Fruit fly (Drosophila melanogaster) whole organism, embryonic: Measurements from ENCODE around the gene CG9467.

Experiments used
- B-H2 ChIP-seq: fragments of 200-800 bp; sonication (Bioruptor generic); optimal IDR thresholded peaks from 2 replicates; lab custom pipeline; 2018; ENCODE audit warnings: missing biosample characterization, mild to moderate bottlenecking, missing genetic modification characterization
- CG11696 ChIP-seq: fragments of 200-800 bp; sonication (Bioruptor generic); IDR thresholded peaks from 2 replicates; pipeline ENCODE4 v1.3.6; 2022; ENCODE audit warnings: missing biosample characterization, missing genetic modification characterization
- CG14441 ChIP-seq: fragments of 200-800 bp; sonication (Bioruptor generic); IDR thresholded peaks from 2 replicates; pipeline ENCODE4 v1.3.6; 2022; ENCODE audit warnings: missing biosample characterization, missing genetic modification characterization
- CG14965 ChIP-seq: fragments of 200-800 bp; sonication (Bioruptor generic); optimal IDR thresholded peaks from 2 replicates; lab custom pipeline; 2016; ENCODE audit warnings: missing biosample characterization, missing genetic modification characterization, borderline replicate concordance
- CG16815 ChIP-seq: fragments of 200-800 bp; sonication (Bioruptor generic); optimal IDR thresholded peaks from 3 replicates; lab custom pipeline; 2017; ENCODE audit warnings: missing biosample characterization, mild to moderate bottlenecking, missing genetic modification characterization
- CG18011 ChIP-seq: fragments of 200-800 bp; sonication (Bioruptor generic); optimal IDR thresholded peaks from 2 replicates; lab custom pipeline; 2017; ENCODE audit warnings: missing biosample characterization, missing genetic modification characterization, mild to moderate bottlenecking, moderate library complexity, missing genotype
- CG32772 ChIP-seq: fragments of 200-800 bp; sonication (Bioruptor generic); IDR thresholded peaks from 2 replicates; pipeline ENCODE4 v1.3.6; 2022; ENCODE audit warnings: missing biosample characterization, missing genetic modification characterization
- CG5953 ChIP-seq: fragments of 200-800 bp; sonication (Bioruptor generic); IDR thresholded peaks from 2 replicates; pipeline ENCODE4 v1.3.6; 2022; ENCODE audit warnings: missing biosample characterization, missing genetic modification characterization
- D ChIP-seq, 2 experiments: fragments of 200-800 bp in 1 of 2; fragments of >200 bp in 1 of 2; sonication (Bioruptor generic) in 1 of 2; optimal IDR thresholded peaks; 2 replicates in 1 of 2; 3 replicates in 1 of 2; lab custom pipeline; 2017; ENCODE audit warnings: mild to moderate bottlenecking in 1 of 2, missing biosample characterization in 1 of 2, missing genetic modification characterization in 1 of 2, missing genetic modification reagents in 1 of 2
- Dad ChIP-seq: fragments of 200-800 bp; sonication (Bioruptor generic); optimal IDR thresholded peaks from 3 replicates; lab custom pipeline; 2016; ENCODE audit warnings: missing biosample characterization, missing genetic modification characterization
- Deaf1 ChIP-seq: fragments of 200-800 bp; optimal IDR thresholded peaks from 3 replicates; lab custom pipeline; 2019; ENCODE audit warnings: missing biosample characterization, mild to moderate bottlenecking, missing genetic modification characterization, moderate library complexity
- Fer1 ChIP-seq: fragments of 200-800 bp; sonication (Bioruptor generic); optimal IDR thresholded peaks from 2 replicates; lab custom pipeline; 2017; ENCODE audit warnings: missing biosample characterization, mild to moderate bottlenecking, missing genetic modification characterization
- Hmr ChIP-seq: fragments of 200-800 bp; sonication (Bioruptor generic); optimal IDR thresholded peaks from 3 replicates; lab custom pipeline; 2017; ENCODE audit warnings: mild to moderate bottlenecking, missing biosample characterization, missing genetic modification reagents, missing genetic modification characterization
- Hsf ChIP-seq: fragments of 200-800 bp; sonication (Bioruptor generic); optimal IDR thresholded peaks from 3 replicates; lab custom pipeline; 2016; ENCODE audit warnings: missing biosample characterization, missing genetic modification characterization
- Mrtf ChIP-seq: fragments of 200-800 bp; sonication (Bioruptor generic); IDR thresholded peaks from 3 replicates; pipeline ENCODE4 v1.3.6; 2022; ENCODE audit warnings: missing biosample characterization, missing genetic modification characterization
- Nf-YC ChIP-seq: fragments of 200-800 bp; optimal IDR thresholded peaks from 3 replicates; lab custom pipeline; 2019; ENCODE audit warnings: missing biosample characterization, mild to moderate bottlenecking, missing genetic modification characterization, moderate library complexity
- bab2 ChIP-seq: fragments of 200-800 bp; sonication (Bioruptor generic); optimal IDR thresholded peaks from 2 replicates; lab custom pipeline; 2016; ENCODE audit warnings: missing biosample characterization, missing genetic modification characterization
- bcd ChIP-seq: fragments of 200-800 bp; sonication (Bioruptor generic); optimal IDR thresholded peaks from 2 replicates; lab custom pipeline; 2017; ENCODE audit warnings: missing biosample characterization, mild to moderate bottlenecking, missing genetic modification characterization
- danr ChIP-seq: fragments of 200-800 bp; sonication (Bioruptor generic); IDR thresholded peaks from 2 replicates; pipeline ENCODE4 v1.3.6; 2022; ENCODE audit warnings: missing biosample characterization, missing genetic modification characterization
- disco-r ChIP-seq: fragments of 200-800 bp; sonication (Bioruptor generic); optimal IDR thresholded peaks from 2 replicates; lab custom pipeline; 2016; ENCODE audit warnings: missing biosample characterization, missing genetic modification characterization
- exex ChIP-seq: fragments of 200-800 bp; sonication (Bioruptor generic); optimal IDR thresholded peaks from 4 replicates; lab custom pipeline; 2018; ENCODE audit warnings: missing biosample characterization, mild to moderate bottlenecking, missing genetic modification characterization, moderate library complexity
- fru ChIP-seq: fragments of >200 bp; optimal IDR thresholded peaks from 2 replicates; lab custom pipeline; 2017
- gce ChIP-seq: fragments of 200-800 bp; sonication (Bioruptor generic); IDR thresholded peaks from 3 replicates; pipeline ENCODE4 v1.3.6; 2022; ENCODE audit warnings: missing biosample characterization, missing genetic modification characterization
- grau ChIP-seq: fragments of 200-800 bp; optimal IDR thresholded peaks from 3 replicates; lab custom pipeline; 2019; ENCODE audit warnings: missing biosample characterization, mild to moderate bottlenecking, missing genetic modification characterization, moderate library complexity
- h ChIP-seq: fragments of >200 bp; optimal IDR thresholded peaks from 2 replicates; lab custom pipeline; 2017
- jigr1 ChIP-seq: fragments of 200-800 bp; sonication (Bioruptor generic); IDR thresholded peaks from 3 replicates; pipeline ENCODE4 v1.3.6; 2022; ENCODE audit warnings: missing biosample characterization, missing genetic modification characterization
- kay ChIP-seq: fragments of 200-800 bp; sonication (Bioruptor generic); optimal IDR thresholded peaks from 2 replicates; lab custom pipeline; 2016; ENCODE audit warnings: missing biosample characterization, missing genetic modification characterization
- lola ChIP-seq, 3 experiments: fragments of >200 bp in 2 of 3; fragments of 200-800 bp in 1 of 3; sonication (Bioruptor generic) in 1 of 3; optimal IDR thresholded peaks; 2 replicates each; lab custom pipeline; 2017 to 2019; ENCODE audit warnings: missing biosample characterization in 3 of 3, missing genetic modification characterization in 3 of 3, mild to moderate bottlenecking in 1 of 3, moderate library complexity in 1 of 3
- nom ChIP-seq: fragments of 200-800 bp; sonication (Bioruptor generic); optimal IDR thresholded peaks from 2 replicates; lab custom pipeline; 2017; ENCODE audit warnings: missing biosample characterization, missing genetic modification characterization, mild to moderate bottlenecking, moderate library complexity, missing genetic modification reagents
- odd ChIP-seq: fragments of 200-800 bp; sonication (Bioruptor generic); optimal IDR thresholded peaks from 2 replicates; lab custom pipeline; 2017; ENCODE audit warnings: missing biosample characterization, mild to moderate bottlenecking, missing genetic modification characterization
- pan ChIP-seq, 4 experiments: fragments of >200 bp in 3 of 4; fragments of 200-800 bp in 1 of 4; sonication (Bioruptor generic) in 1 of 4; optimal IDR thresholded peaks in 3 of 4; IDR thresholded peaks in 1 of 4; 2 replicates each; pipeline versions ENCODE4 v1.3.6 to Lab custom; 2017 to 2022; ENCODE audit warnings: missing biosample characterization in 2 of 4, missing genetic modification characterization in 2 of 4, mixed read lengths in 1 of 4
- sob ChIP-seq: fragments of 200-800 bp; sonication (Bioruptor generic); IDR thresholded peaks from 2 replicates; pipeline ENCODE4 v1.3.6; 2022; ENCODE audit warnings: missing biosample characterization, missing genetic modification characterization
- sr ChIP-seq: fragments of 200-800 bp; sonication (Bioruptor generic); IDR thresholded peaks from 3 replicates; pipeline ENCODE4 v1.3.6; 2022; ENCODE audit warnings: missing biosample characterization, missing genetic modification characterization
- trh ChIP-seq: fragments of 200-800 bp; sonication (Bioruptor generic); optimal IDR thresholded peaks from 2 replicates; lab custom pipeline; 2016; ENCODE audit warnings: missing biosample characterization, missing genetic modification characterization

The CG9467 gene

DNA sequence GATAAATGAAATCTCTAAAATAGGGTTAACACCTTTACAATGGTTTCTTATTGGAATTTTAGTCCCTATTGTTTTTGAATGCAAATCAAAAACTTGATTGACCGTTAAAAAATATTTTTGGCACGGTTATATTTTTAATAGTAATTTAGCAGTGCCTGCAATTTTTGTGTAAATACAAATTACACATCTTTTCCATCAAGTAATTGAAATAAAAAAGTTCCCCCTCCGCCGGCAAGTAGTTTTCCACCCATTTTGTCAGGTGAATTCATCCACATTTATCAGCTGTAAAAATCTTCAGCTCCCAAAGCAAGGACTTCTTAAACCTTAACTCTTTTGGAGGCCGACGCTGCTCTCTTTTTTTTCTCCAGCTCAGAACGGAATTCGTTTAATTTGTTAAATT, 22.9 kb upstream of the CG9467 start, which contains the start of gene CG34302:
Gene CG34302, minus strand, starts transcription at position 101 of the 400 bp plus-strand sequence.
- TF ChIP-seq grau (tag; lab: Kevin White, UChicago) = no peak
- TF ChIP-seq gce = no peak
- TF ChIP-seq h = no peak
- no peak for TF ChIP-seq Deaf1
- TF ChIP-seq CG14441 = no peak
- TF ChIP-seq CG5953 (GFP tag; lab: Robert Waterston, UW) = no peak
- no peak for TF ChIP-seq sr (GFP tag; lab: Robert Waterston, UW)
- no peak for TF ChIP-seq trh (GFP tag; lab: Kevin White, UChicago)
- no peak for TF ChIP-seq exex (tag; lab: Kevin White, UChicago)
- TF ChIP-seq Hsf (GFP tag; lab: Kevin White, UChicago) = no peak
- no peak for TF ChIP-seq kay (GFP tag; lab: Kevin White, UChicago)
- TF ChIP-seq sob (GFP tag; lab: Robert Waterston, UW) = no peak
- no peak for TF ChIP-seq odd (GFP tag; lab: Kevin White, UChicago)
- TF ChIP-seq danr (GFP tag; lab: Robert Waterston, UW) = no peak
- no peak for TF ChIP-seq Nf-YC (tag; lab: Kevin White, UChicago)

DNA sequence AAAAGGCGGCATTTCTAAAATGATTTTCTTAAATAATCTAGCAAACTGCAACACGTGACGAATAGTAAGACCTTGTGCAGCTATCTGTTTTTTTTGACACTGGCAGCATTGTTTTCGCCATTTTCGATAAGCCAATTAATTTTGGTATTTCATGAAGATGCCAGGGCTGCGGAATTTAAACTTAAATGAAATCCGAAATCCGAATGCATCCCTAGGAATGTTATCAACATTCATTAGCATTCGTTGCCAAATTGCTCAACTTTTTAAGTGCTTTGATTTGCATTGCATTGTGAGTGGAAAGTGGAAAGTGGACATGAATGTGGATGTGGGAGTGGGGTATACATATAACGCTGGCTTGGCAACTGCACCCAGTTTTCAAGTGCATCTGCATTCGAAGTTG, 20.3 kb upstream of the CG9467 start, which contains the start of gene CG42857:
Gene CG42857, minus strand, starts transcription at position 101 of the 400 bp plus-strand sequence.
- TF ChIP-seq nom (GFP tag; lab: Kevin White, UChicago) (no peak), jigr1 (no peak), lola (GFP tag; optimal IDR thresholded peaks at IDR 0.05; lab: Kevin White, UChicago) (no peak)

DNA sequence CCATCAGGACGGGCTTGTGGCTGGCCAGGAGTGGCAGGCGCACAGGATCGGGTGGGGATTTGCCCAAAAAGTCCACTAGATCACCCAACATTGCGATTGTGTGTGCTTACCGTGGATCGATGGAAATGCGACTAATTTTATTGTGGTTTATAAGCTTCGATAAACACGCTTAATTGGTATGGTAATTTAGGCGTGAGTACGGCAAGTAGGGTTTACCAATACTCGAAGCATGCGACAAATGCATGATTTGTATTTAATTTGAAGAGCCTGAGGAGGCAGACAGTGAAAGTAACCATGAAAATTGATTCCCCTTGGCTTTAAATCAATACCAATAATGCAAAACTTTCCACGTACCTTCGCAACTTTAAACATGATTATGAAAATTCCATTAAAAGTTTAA, 19.0 kb upstream of the CG9467 start, which contains the start of gene CG9458:
Gene CG9458, minus strand, starts transcription at position 101 of the 400 bp plus-strand sequence.
- TF ChIP-seq Hmr (no peak), CG32772 (GFP tag; lab: Robert Waterston, UW) (0 out of 2 replicates have a peak, but pooled peaks have one; percentile 20)

DNA sequence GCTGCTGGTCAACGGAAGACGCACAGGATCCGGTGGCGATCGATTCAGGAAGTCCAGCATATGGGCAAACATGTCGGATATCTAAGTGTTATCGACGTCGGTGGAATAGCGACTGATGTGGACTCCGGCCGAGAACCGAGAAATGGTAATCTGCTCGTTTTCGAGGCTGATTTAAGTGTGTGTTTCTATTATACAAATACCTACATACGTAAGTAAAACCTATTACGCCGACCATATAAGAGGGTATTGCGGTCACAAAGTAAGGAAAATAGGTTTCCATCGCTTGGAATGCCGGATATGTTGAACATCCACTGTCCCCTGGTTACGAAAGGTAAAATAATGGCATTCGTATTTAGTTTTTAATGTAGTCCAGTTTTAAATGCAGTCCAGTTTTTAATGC, 17.5 kb upstream of the CG9467 start, which contains the start of gene CG9459:
Gene CG9459, minus strand, starts transcription at position 101 of the 400 bp plus-strand sequence.
- no peak for TF ChIP-seq disco-r (GFP tag; lab: Kevin White, UChicago)
- TF ChIP-seq fru (lab: Kevin White, UChicago) = no peak
- no peak for TF ChIP-seq CG18011 (GFP tag; lab: Kevin White, UChicago)
- no peak for TF ChIP-seq D (optimal IDR thresholded peaks at IDR 0.05; lab: Kevin White, UChicago)
- no peak for TF ChIP-seq D (GFP tag; optimal IDR thresholded peaks at IDR 0.05; lab: Kevin White, UChicago)
- TF ChIP-seq CG11696 (GFP tag; lab: Robert Waterston, UW) = no peak
- TF ChIP-seq Fer1 (GFP tag; lab: Kevin White, UChicago) = no peak
- no peak for TF ChIP-seq pan (optimal IDR thresholded peaks at IDR 0.05; lab: Kevin White, UChicago)
- TF ChIP-seq pan (GFP tag; optimal IDR thresholded peaks at IDR 0.05 in 1 of 2, IDR thresholded peaks at IDR 0.05 in 1 of 2) = no peak
- no peak for TF ChIP-seq CG14965 (GFP tag; lab: Kevin White, UChicago)
- TF ChIP-seq Mrtf = no peak
- no peak for TF ChIP-seq bcd (GFP tag; lab: Kevin White, UChicago)
- no peak for TF ChIP-seq B-H2 (GFP tag; lab: Kevin White, UChicago)
- TF ChIP-seq bab2 = no peak
- TF ChIP-seq CG16815 (GFP tag; lab: Kevin White, UChicago) = no peak
- no peak for TF ChIP-seq Dad (GFP tag; lab: Kevin White, UChicago)
- TF ChIP-seq, all 482 proteins: peak for 0
